Worm (Caenorhabditis elegans): ENCODE data around the gene gly-11.

Gene gly-11

DNA sequence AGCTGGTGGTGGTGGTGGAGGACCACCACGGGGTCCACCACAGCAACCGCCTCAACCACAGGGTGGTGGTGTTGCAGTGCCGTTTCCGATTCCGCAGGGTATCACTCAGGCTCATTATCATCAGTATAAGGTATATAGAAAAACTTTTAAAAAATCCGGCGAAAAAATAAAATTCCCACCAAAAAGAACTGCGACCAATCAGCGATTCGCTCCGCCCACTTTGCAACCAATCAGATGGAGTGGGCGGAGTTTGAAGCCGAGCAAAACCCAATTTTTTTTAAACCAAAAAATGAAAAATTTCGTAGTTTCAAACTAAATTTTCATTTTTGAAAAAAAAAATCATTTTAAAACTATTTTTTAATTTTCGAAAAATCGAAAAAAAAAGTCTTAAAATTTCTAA lies 16.1 kb downstream of the gly-11 start:
- TF ChIP-seq alr-1 (tag; optimal IDR thresholded peaks at IDR 0.05; ENCODE audit: borderline replicate concordance), result no peak
- TF ChIP-seq lir-3 (tag; optimal IDR thresholded peaks at IDR 0.05; ENCODE audit: poor library complexity), result no peak
- TF ChIP-seq fkh-4 (tag; optimal IDR thresholded peaks at IDR 0.05; ENCODE audit: borderline replicate concordance), result no peak
- no peak for TF ChIP-seq C16A3.4 (tag; optimal IDR thresholded peaks at IDR 0.05)
- TF ChIP-seq ceh-82 (tag; optimal IDR thresholded peaks at IDR 0.05), result no peak
- TF ChIP-seq egl-27 (tag; optimal IDR thresholded peaks at IDR 0.05), result no peak
- no peak for TF ChIP-seq swsn-7 (tag; optimal IDR thresholded peaks at IDR 0.05)
- no peak for TF ChIP-seq dpl-1 (GFP tag; optimal IDR thresholded peaks at IDR 0.05)
- TF ChIP-seq lin-14 (GFP tag; optimal IDR thresholded peaks at IDR 0.05), result no peak
- TF ChIP-seq ceh-8 (GFP tag; optimal IDR thresholded peaks at IDR 0.05), result no peak
- TF ChIP-seq fkh-10 (GFP tag; optimal IDR thresholded peaks at IDR 0.05), result no peak
- TF ChIP-seq ceh-88 (GFP tag; IDR thresholded peaks at IDR 0.05), result no peak
- no peak for TF ChIP-seq sptf-1 (tag; optimal IDR thresholded peaks at IDR 0.05)
- TF ChIP-seq ets-5 (GFP tag; IDR thresholded peaks at IDR 0.05), result no peak
- no peak for TF ChIP-seq nhr-20 (tag; optimal IDR thresholded peaks at IDR 0.05)
- no peak for TF ChIP-seq Y116A8C.19 (tag; optimal IDR thresholded peaks at IDR 0.05; ENCODE audit: borderline replicate concordance)

ce11 chrIII:12160458-12160857 lies 16.6 kb downstream of the gly-11 start, which contains the start of gene Y75B8A.8:
Gene Y75B8A.8, plus strand, starts transcription at chrIII:12160758.
- no peak for TF ChIP-seq tlp-1 (tag; optimal IDR thresholded peaks at IDR 0.05)
- no peak for TF ChIP-seq nhr-77 (tag; optimal IDR thresholded peaks at IDR 0.05)
- no peak for TF ChIP-seq C04F5.9 (tag; optimal IDR thresholded peaks at IDR 0.05)
- TF ChIP-seq nhr-84 (tag; optimal IDR thresholded peaks at IDR 0.05), result no peak
- TF ChIP-seq snpc-4 (tag; optimal IDR thresholded peaks at IDR 0.05), result no peak
- no peak for TF ChIP-seq ceh-8 (GFP tag; optimal IDR thresholded peaks at IDR 0.05)

DNA sequence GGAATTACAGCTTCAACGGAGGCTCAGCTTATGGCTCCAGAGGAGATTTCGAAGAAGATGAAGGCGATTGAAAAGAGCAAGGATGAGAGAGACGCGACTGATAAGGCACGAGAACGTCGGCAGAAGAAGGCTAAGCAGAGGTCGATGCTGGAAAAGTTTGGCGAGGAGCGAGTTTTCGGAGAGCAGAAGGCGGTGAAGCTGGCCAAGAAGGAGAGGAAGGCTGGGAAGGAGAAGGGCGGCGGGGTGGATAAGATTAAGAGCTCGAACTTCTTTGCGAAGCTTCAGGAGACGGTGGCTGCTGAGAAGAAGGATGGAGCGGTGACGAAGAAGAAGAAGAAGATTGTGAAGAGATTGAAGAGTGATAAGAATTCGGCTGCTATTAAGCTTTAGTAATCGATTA lies 17.8 kb downstream of the gly-11 start:
- TF ChIP-seq nhr-76 (tag; optimal IDR thresholded peaks at IDR 0.05) (no peak), pqm-1 (tag; optimal IDR thresholded peaks at IDR 0.05) (no peak), mef-2 (tag; optimal IDR thresholded peaks at IDR 0.05) (no peak), nhr-12 (tag; optimal IDR thresholded peaks at IDR 0.05) (no peak), nhr-28 (tag; optimal IDR thresholded peaks at IDR 0.05) (no peak), lin-14 (GFP tag; optimal IDR thresholded peaks at IDR 0.05) (no peak), dpl-1 (GFP tag; optimal IDR thresholded peaks at IDR 0.05) (no peak), nhr-85 (tag) (no peak), ztf-4 (tag; optimal IDR thresholded peaks at IDR 0.05) (no peak), efl-1 (optimal IDR thresholded peaks at IDR 0.05) (no peak), efl-1 (GFP tag; optimal IDR thresholded peaks at IDR 0.05 in 1 of 2) (no peak), unc-86 (tag; optimal IDR thresholded peaks at IDR 0.05) (no peak), vab-15 (tag; optimal IDR thresholded peaks at IDR 0.05) (no peak), ama-1 (optimal IDR thresholded peaks at IDR 0.05) (no peak), sox-4 (tag; optimal IDR thresholded peaks at IDR 0.05) (no peak), snpc-4 (tag; optimal IDR thresholded peaks at IDR 0.05) (no peak), elt-3 (tag; optimal IDR thresholded peaks at IDR 0.05) (no peak), C34B4.2 (tag; optimal IDR thresholded peaks at IDR 0.05) (no peak), egl-27 (tag; optimal IDR thresholded peaks at IDR 0.05) (no peak), C04F5.9 (tag; optimal IDR thresholded peaks at IDR 0.05) (no peak)

DNA sequence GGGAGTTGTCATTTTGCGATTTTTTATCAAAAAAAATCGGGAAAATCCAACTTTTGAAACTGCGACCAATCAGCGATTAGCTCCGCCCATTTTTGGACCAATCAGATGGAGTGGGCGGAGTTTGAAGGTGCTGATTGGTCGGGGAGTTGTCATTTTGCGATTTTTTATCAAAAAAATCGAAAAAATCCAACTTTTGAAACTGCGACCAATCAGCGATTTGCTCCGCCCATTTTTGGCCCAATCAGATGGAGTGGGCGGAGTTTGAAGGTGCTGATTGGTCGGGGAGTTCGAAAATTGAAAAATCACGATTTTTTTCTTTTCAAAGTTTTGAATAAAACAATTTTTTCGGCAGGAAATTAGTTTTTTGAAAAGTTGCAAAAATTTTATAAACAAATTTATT lies 19.5 kb downstream of the gly-11 start:
- TF ChIP-seq mep-1 (tag; optimal IDR thresholded peaks at IDR 0.05) (no peak), nhr-47 (tag; optimal IDR thresholded peaks at IDR 0.05) (no peak), unc-98 (GFP tag; IDR thresholded peaks at IDR 0.05) (no peak), egl-27 (tag; optimal IDR thresholded peaks at IDR 0.05) (no peak), blmp-1 (tag; optimal IDR thresholded peaks at IDR 0.05) (no peak), mdl-1 (tag; optimal IDR thresholded peaks at IDR 0.05) (no peak), egl-13 (tag; optimal IDR thresholded peaks at IDR 0.05) (no peak), efl-3 (GFP tag; optimal IDR thresholded peaks at IDR 0.05) (no peak), fos-1 (tag; optimal IDR thresholded peaks at IDR 0.05) (no peak), C34B4.2 (tag; optimal IDR thresholded peaks at IDR 0.05) (no peak), nhr-11 (tag; optimal IDR thresholded peaks at IDR 0.05) (no peak), unc-62 (GFP tag; optimal IDR thresholded peaks at IDR 0.05) (no peak), fkh-10 (GFP tag; optimal IDR thresholded peaks at IDR 0.05) (no peak), elt-3 (tag; optimal IDR thresholded peaks at IDR 0.05) (no peak), fkh-8 (tag; optimal IDR thresholded peaks at IDR 0.05) (no peak), unc-86 (tag; optimal IDR thresholded peaks at IDR 0.05) (no peak), ets-5 (GFP tag; IDR thresholded peaks at IDR 0.05) (no peak), ztf-11 (tag; optimal IDR thresholded peaks at IDR 0.05) (no peak), lin-13 (GFP tag; optimal IDR thresholded peaks at IDR 0.05) (no peak), xbp-1 (tag; optimal IDR thresholded peaks at IDR 0.05) (no peak)

Data from whole organism, L1 larva.